Fruit fly (Drosophila melanogaster): ENCODE data around the gene GV1.

DNA sequence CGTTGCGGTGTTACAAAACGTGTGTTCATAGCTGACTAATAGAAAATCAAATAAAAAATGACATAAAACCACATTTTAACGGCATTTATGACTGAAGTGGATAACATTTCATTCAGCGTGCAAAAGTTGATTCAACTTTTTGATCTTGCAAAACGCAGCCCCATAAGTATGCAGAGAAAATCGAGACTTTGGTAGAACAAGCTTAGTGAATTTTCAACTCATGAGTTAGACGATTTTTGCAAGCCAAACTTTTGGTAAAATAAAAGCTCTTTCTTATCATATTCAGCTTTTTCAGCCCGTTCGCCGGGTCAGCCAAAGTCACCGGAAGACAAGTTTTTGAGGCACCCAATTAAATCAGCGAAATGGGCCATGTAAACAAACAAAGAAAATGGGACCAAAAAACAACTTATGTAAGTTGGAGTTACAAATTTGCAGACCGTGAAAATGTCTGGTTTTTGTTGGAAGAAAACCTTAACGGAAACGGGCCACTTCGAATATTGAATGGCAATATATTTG is 21.4 kb downstream of the GV1 start, which contains the start of gene Cpr62Ba:
- TF ChIP-seq cnc (optimal IDR thresholded peaks at IDR 0.05) (no peak), Mnt (GFP tag; optimal IDR thresholded peaks at IDR 0.05) (no peak), Crg-1 (GFP tag; optimal IDR thresholded peaks at IDR 0.05) (no peak), CG5204 (GFP tag; optimal IDR thresholded peaks at IDR 0.05) (no peak), CG33017 (tag; optimal IDR thresholded peaks at IDR 0.05) (no peak), CG12768 (GFP tag; optimal IDR thresholded peaks at IDR 0.05) (no peak), kay (GFP tag; ENCODE audit: borderline replicate concordance) (no peak), tj (GFP tag; optimal IDR thresholded peaks at IDR 0.05) (no peak), cic (GFP tag; optimal IDR thresholded peaks at IDR 0.05) (no peak), pad (GFP tag; optimal IDR thresholded peaks at IDR 0.05) (no peak)
